Worm (Caenorhabditis elegans) whole organism, midembryonic: ENCODE measurements around the gene gtf-2H5.

Experiments
- T22C8.4 ChIP-seq: fragments of 200-800 bp; sonication (Bioruptor generic); IDR thresholded peaks from 2 replicates; pipeline ENCODE4 v1.3.6; 2022; ENCODE audit warnings: missing genetic modification characterization, missing compliant biosample characterization
- cog-1 ChIP-seq: sonication (generic microtip); optimal IDR thresholded peaks from 2 replicates; lab custom pipeline; 2016; ENCODE audit warnings: missing genetic modification characterization, missing compliant biosample characterization
- flt-1 ChIP-seq: fragments of 200-800 bp; sonication (Bioruptor generic); IDR thresholded peaks from 2 replicates; pipeline ENCODE4 v1.3.6; 2022; ENCODE audit warnings: missing genetic modification characterization, missing compliant biosample characterization
- klf-2 ChIP-seq: fragments of 200-800 bp; sonication (Bioruptor generic); conservative IDR thresholded peaks from 2 replicates; pipeline ENCODE4 v1.3.6; 2022; ENCODE audit warnings: missing genetic modification reagents, missing genetic modification characterization, missing compliant biosample characterization
- med-1 ChIP-seq: sonication (generic microtip); optimal IDR thresholded peaks from 2 replicates; lab custom pipeline; 2017; ENCODE audit warnings: missing genetic modification characterization, mild to moderate bottlenecking, missing compliant biosample characterization, antibody characterized with exemption, missing genetic modification reagents; ENCODE audit not compliant: insufficient read depth
- ref-1 ChIP-seq: fragments of 200-800 bp; sonication (Bioruptor generic); conservative IDR thresholded peaks from 2 replicates; pipeline ENCODE4 v1.3.6; 2022; ENCODE audit warnings: missing genetic modification reagents, missing genetic modification characterization, missing compliant biosample characterization
- tab-1 ChIP-seq: fragments of 200-800 bp; sonication (Bioruptor generic); IDR thresholded peaks from 2 replicates; pipeline ENCODE4 v1.3.6; 2022; ENCODE audit warnings: missing genetic modification characterization, missing compliant biosample characterization
- ztf-23 ChIP-seq: fragments of 200-800 bp; sonication (Bioruptor generic); IDR thresholded peaks from 2 replicates; pipeline ENCODE4 v1.3.6; 2022; ENCODE audit warnings: missing genetic modification reagents, missing genetic modification characterization, missing compliant biosample characterization
- ztf-29 ChIP-seq: fragments of 200-800 bp; sonication (Bioruptor generic); IDR thresholded peaks from 2 replicates; pipeline ENCODE4 v1.3.6; 2022; ENCODE audit warnings: missing genetic modification reagents, missing genetic modification characterization, missing compliant biosample characterization

gtf-2H5 gene

ce11 chrIII:605415-606054 lies 28.2 kb upstream of the gtf-2H5 start, which contains the start of the genes Y55B1AR.4 and ttr-7:
TSS of gene Y55B1AR.4 (minus strand) at chrIII:605515.
TSS of gene ttr-7 (plus strand) at chrIII:606004.
- TF ChIP-seq flt-1 (GFP tag; lab: Robert Waterston, UW) = no peak
- no peak for TF ChIP-seq T22C8.4
- TF ChIP-seq ztf-23 (GFP tag; lab: Robert Waterston, UW) = no peak
- no peak for TF ChIP-seq klf-2
- TF ChIP-seq tab-1 (GFP tag; lab: Robert Waterston, UW) = no peak
- no peak for TF ChIP-seq cog-1 (tag; lab: Kevin White, UChicago)
- no peak for TF ChIP-seq med-1
- no peak for TF ChIP-seq ref-1
- no peak for TF ChIP-seq ztf-29 (GFP tag; lab: Robert Waterston, UW)

DNA sequence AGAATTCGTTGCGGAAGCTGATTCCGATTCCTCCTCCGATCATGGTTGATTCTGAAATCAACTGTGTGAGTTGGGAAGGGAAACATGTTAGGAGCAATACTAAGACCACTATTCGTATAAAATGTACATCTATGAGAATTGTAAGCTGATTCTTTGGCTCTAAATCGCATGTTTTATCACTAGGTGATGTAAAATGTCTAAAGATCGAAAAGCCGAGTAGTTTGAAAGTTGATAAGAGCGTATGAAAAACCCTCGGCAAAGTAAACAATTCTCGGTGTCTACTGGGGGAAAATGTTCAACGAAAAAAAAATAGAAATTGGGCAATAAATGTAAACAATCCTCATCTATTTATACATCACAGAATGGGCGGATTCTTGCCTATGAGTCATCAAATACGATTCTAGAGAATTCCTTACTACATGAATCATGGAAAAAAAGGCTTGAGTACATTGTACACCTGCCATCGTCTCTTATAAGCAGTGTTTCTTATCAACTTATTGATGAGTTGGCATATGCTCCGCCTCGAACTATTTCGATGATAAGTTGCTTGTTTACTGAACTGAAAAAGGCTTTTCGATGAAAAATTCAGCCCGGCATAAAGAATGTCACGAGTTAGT lies 23.1 kb upstream of the gtf-2H5 start, which contains the start of gene lec-6:
lec-6 (minus strand) TSS at position 51 of the 617 bp plus-strand sequence.
- TF ChIP-seq ref-1 = no peak
- no peak for TF ChIP-seq tab-1 (GFP tag; lab: Robert Waterston, UW)
- TF ChIP-seq cog-1 (tag; lab: Kevin White, UChicago) = no peak
- no peak for TF ChIP-seq flt-1 (GFP tag; lab: Robert Waterston, UW)
- no peak for TF ChIP-seq klf-2
- TF ChIP-seq T22C8.4 = no peak
- no peak for TF ChIP-seq med-1
- no peak for TF ChIP-seq ztf-29 (GFP tag; lab: Robert Waterston, UW)

DNA sequence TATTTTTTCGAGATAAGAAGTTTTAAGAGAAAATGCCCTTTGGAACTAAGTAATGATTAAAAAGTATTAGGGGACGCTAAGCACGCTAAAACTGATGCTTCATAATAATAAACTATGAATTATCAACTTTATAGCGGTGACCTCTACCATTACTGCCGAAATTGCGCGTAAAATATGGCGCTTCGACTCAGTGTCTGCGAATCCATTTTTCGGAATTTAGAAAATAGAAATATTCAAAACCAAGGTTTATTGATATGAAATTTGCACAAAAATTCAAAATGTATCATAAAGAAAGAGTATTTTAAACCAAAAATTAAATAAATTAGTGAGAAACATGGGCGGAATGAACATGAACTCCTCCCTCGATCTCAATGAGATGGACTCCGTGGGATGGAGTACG lies 21.9 kb upstream of the gtf-2H5 start:
- no peak for TF ChIP-seq T22C8.4
- no peak for TF ChIP-seq cog-1 (tag; lab: Kevin White, UChicago)
- no peak for TF ChIP-seq ztf-23 (GFP tag; lab: Robert Waterston, UW)
- TF ChIP-seq klf-2 = no peak
- no peak for TF ChIP-seq flt-1 (GFP tag; lab: Robert Waterston, UW)
- no peak for TF ChIP-seq tab-1 (GFP tag; lab: Robert Waterston, UW)
- TF ChIP-seq ref-1 = no peak

DNA sequence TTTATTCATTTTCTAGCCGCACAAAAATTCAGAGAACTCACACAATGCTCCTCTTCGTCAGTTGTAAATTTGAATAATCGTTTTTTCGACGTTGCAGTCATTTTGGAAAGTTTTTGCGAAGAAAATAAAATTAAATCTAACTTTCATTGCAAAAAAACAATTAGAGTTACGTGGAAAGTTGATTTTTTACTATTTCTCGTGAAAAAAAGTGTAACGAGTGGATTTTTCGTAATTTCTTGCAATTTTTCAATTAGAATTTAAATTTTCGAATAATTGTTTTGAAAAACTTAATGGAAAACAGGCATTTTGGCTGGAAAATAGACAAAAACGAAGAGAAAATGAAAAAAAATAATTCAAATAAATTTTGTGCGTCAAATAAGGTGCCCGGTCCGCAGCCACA lies 21.3 kb upstream of the gtf-2H5 start, which contains the start of gene Y55B1AR.2:
Y55B1AR.2 (minus strand) TSS at position 101 of the 400 bp plus-strand sequence.
- TF ChIP-seq flt-1 (GFP tag; lab: Robert Waterston, UW) (no peak), klf-2 (no peak), tab-1 (GFP tag; lab: Robert Waterston, UW) (no peak), cog-1 (tag; lab: Kevin White, UChicago) (no peak)

DNA sequence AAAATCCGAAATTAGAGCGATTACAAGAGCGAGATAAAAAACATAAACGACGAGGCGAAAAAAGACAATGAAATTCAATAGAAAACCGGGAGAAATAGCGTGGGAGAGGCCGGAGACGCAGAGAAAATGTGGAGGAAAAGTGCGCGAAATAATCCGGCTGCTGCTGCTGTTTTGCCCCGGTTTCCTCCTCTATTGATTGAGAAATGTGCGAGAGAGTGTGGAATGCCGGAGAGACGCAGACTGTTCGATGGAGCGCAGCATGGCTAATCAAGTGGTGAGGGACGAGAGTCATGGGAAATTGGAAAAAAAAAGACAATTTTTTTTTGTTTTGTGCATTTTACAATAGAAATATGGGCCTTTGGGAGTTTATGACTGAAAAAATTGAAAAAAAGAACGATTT lies 20.8 kb upstream of the gtf-2H5 start:
- 0 out of 2 replicates have a peak, but pooled peaks have one; percentile 22 for TF ChIP-seq flt-1 (GFP tag; lab: Robert Waterston, UW)
- TF ChIP-seq cog-1 (tag; lab: Kevin White, UChicago) = peak; percentile 38
- TF ChIP-seq T22C8.4 = peak; percentile 91
- no peak for TF ChIP-seq med-1

DNA sequence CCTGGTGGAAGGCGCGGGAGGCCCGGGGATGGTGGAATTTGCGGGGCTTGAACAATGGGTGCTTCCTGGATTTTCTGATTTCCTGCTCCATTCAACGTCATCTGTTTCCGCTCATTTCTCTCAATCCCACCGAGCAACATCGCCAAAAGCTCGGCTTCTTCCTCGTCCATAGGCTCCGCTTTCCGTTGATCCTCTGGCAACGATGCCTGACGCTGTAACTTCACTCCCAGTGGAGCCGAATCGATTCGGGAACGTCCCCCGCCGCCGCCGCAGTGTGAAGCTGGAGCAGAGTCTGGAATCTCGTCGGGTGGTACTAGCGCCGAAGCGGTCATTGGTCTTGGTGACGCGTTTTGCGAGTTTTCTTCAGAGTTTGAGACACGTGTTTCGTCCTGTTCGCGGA lies 18.1 kb upstream of the gtf-2H5 start:
- TF ChIP-seq flt-1 (GFP tag; lab: Robert Waterston, UW) = no peak
- no peak for TF ChIP-seq klf-2
- TF ChIP-seq ztf-29 (GFP tag; lab: Robert Waterston, UW) = no peak
- TF ChIP-seq med-1 = no peak
- TF ChIP-seq ztf-23 (GFP tag; lab: Robert Waterston, UW) = no peak
- no peak for TF ChIP-seq cog-1 (tag; lab: Kevin White, UChicago)
- TF ChIP-seq ref-1 = no peak
- no peak for TF ChIP-seq T22C8.4
- TF ChIP-seq tab-1 (GFP tag; lab: Robert Waterston, UW) = no peak

- TF ChIP-seq tab-1 (GFP tag; lab: Robert Waterston, UW) (no peak), flt-1 (GFP tag; lab: Robert Waterston, UW) (no peak), cog-1 (tag; lab: Kevin White, UChicago) (no peak), ztf-23 (GFP tag; lab: Robert Waterston, UW) (no peak), T22C8.4 (no peak), ref-1 (no peak), klf-2 (no peak), ztf-29 (GFP tag; lab: Robert Waterston, UW) (no peak), med-1 (no peak)
Measured at ce11 chrIII:587009-587408, 9.6 kb upstream of the gtf-2H5 start, which contains the start of gene helq-1. TSS of gene helq-1 (minus strand) at chrIII:587109.

ce11 chrIII:576555-576954 lies 812 bp downstream of the gtf-2H5 start:
- TF ChIP-seq ref-1 (no peak), ztf-23 (GFP tag; lab: Robert Waterston, UW) (no peak), klf-2 (no peak), ztf-29 (GFP tag; lab: Robert Waterston, UW) (no peak), cog-1 (tag; lab: Kevin White, UChicago) (no peak), med-1 (no peak), flt-1 (GFP tag; lab: Robert Waterston, UW) (no peak), tab-1 (GFP tag; lab: Robert Waterston, UW) (no peak), T22C8.4 (no peak)

DNA sequence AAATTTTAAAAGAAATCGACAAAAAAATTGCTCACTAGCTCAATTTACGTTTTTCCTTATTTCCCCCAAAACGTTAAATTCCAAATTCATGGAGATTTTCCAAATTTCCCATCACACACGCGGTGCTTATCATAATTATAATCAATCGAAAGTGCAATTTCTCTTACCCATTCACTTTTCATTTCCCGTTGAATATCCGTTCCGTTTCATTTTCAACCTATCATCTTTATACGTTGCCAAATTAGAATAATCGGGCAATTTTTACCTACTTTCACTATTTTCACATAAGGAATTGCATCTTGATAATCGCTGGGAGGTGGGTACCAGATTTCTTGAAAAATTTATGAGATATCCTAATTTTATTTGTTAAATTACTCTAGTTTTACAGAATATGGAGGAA lies 8.6 kb downstream of the gtf-2H5 start:
- no peak for TF ChIP-seq klf-2
- no peak for TF ChIP-seq med-1
- no peak for TF ChIP-seq T22C8.4
- TF ChIP-seq tab-1 (GFP tag; lab: Robert Waterston, UW) = no peak
- no peak for TF ChIP-seq ztf-23 (GFP tag; lab: Robert Waterston, UW)
- TF ChIP-seq ref-1 = no peak

DNA sequence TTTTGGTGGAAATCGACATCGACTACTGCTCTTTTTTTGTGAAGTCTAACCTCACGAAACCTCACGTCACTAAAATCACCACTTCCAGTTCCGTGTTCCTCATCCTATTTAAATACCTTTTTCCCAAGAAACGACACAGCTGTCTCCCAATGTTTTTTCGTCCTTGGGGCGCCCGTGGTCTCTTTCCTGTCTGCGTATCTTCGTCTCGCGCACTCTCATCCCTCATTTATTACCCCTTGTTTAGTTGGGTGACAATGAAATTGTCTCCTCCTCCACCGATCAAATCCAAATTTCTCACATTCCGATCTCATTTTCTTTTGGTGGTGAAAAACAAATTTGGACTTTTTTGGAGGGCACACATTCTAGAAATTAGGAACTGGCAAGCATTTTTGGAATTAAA lies 12.6 kb downstream of the gtf-2H5 start:
- TF ChIP-seq T22C8.4 (no peak), tab-1 (GFP tag; lab: Robert Waterston, UW) (no peak), cog-1 (tag; lab: Kevin White, UChicago) (no peak), ztf-29 (GFP tag; lab: Robert Waterston, UW) (no peak), ref-1 (no peak), ztf-23 (GFP tag; lab: Robert Waterston, UW) (no peak), flt-1 (GFP tag; lab: Robert Waterston, UW) (no peak), klf-2 (no peak), med-1 (no peak)
